Fruit fly (Drosophila melanogaster) whole organism, prepupa: Measurements from ENCODE around the gene Rab40.

Source experiments
- CG10631 ChIP-seq: fragments of 200-800 bp; sonication (Bioruptor generic); optimal IDR thresholded peaks from 2 replicates; lab custom pipeline; 2016; ENCODE audit warnings: missing biosample characterization, missing genetic modification characterization
- CG10669 ChIP-seq: fragments of 200-800 bp; sonication (Bioruptor generic); optimal IDR thresholded peaks from 3 replicates; lab custom pipeline; 2018; ENCODE audit warnings: missing biosample characterization, mild to moderate bottlenecking, missing genetic modification characterization, moderate library complexity
- CG11294 ChIP-seq: fragments of 200-800 bp; sonication (Bioruptor generic); IDR thresholded peaks from 2 replicates; pipeline ENCODE4 v1.3.6; 2022; ENCODE audit warnings: missing biosample characterization, missing genetic modification characterization
- CG1621 ChIP-seq: fragments of 200-800 bp; sonication (Bioruptor generic); optimal IDR thresholded peaks from 3 replicates; lab custom pipeline; 2018; ENCODE audit warnings: missing biosample characterization, mild to moderate bottlenecking, missing genetic modification characterization
- CG16779 ChIP-seq: fragments of 200-800 bp; sonication (Bioruptor generic); optimal IDR thresholded peaks from 3 replicates; lab custom pipeline; 2017; ENCODE audit warnings: missing biosample characterization, mild to moderate bottlenecking, missing genetic modification characterization
- CG31627 ChIP-seq: fragments of 200-800 bp; sonication (Bioruptor generic); optimal IDR thresholded peaks from 3 replicates; lab custom pipeline; 2016; ENCODE audit warnings: missing biosample characterization, missing genetic modification characterization
- CG34406 ChIP-seq: fragments of 200-800 bp; sonication (Bioruptor generic); optimal IDR thresholded peaks from 3 replicates; lab custom pipeline; 2016; ENCODE audit warnings: missing biosample characterization, missing genetic modification characterization
- CG3919 ChIP-seq: fragments of 200-800 bp; sonication (Bioruptor generic); optimal IDR thresholded peaks from 3 replicates; lab custom pipeline; 2016; ENCODE audit warnings: missing biosample characterization, missing genetic modification characterization
- CG6276 ChIP-seq: fragments of 200-800 bp; sonication (Bioruptor generic); optimal IDR thresholded peaks from 2 replicates; lab custom pipeline; 2017; ENCODE audit warnings: missing biosample characterization, mild to moderate bottlenecking, missing genetic modification characterization
- CG6808 ChIP-seq: fragments of 200-800 bp; sonication (Bioruptor generic); optimal IDR thresholded peaks from 3 replicates; lab custom pipeline; 2017; ENCODE audit warnings: missing biosample characterization, missing genetic modification characterization, mild to moderate bottlenecking, moderate library complexity, missing genetic modification reagents
- CG8119 ChIP-seq: fragments of 200-800 bp; sonication (Bioruptor generic); IDR thresholded peaks from 3 replicates; pipeline ENCODE4 v1.3.6; 2022; ENCODE audit warnings: missing biosample characterization, missing genetic modification characterization
- CG8319 ChIP-seq: fragments of 200-800 bp; sonication (Bioruptor generic); optimal IDR thresholded peaks from 3 replicates; lab custom pipeline; 2016; ENCODE audit warnings: missing biosample characterization, missing genetic modification characterization
- CG9139 ChIP-seq: fragments of 200-800 bp; sonication (Bioruptor generic); optimal IDR thresholded peaks from 3 replicates; lab custom pipeline; 2017; ENCODE audit warnings: missing biosample characterization, mild to moderate bottlenecking, missing genetic modification characterization
- Eip78C ChIP-seq: fragments of 200-800 bp; sonication (Bioruptor generic); peaks from one replicate; lab custom pipeline; 2016; ENCODE audit warnings: missing biosample characterization, missing genetic modification characterization
- Eip93F ChIP-seq: fragments of 200-800 bp; sonication (Bioruptor generic); optimal IDR thresholded peaks from 2 replicates; lab custom pipeline; 2016; ENCODE audit warnings: missing biosample characterization, mild to moderate bottlenecking, missing genetic modification characterization
- Ets96B ChIP-seq: fragments of 200-800 bp; optimal IDR thresholded peaks from 2 replicates; lab custom pipeline; 2019; ENCODE audit warnings: missing biosample characterization, mild to moderate bottlenecking, missing genetic modification characterization, moderate library complexity
- Gug ChIP-seq: fragments of 200-800 bp; sonication (Bioruptor generic); IDR thresholded peaks from 2 replicates; pipeline ENCODE4 v1.3.6; 2022; ENCODE audit warnings: missing biosample characterization, missing genetic modification characterization
- Hr38 ChIP-seq: sonication (Bioruptor generic); optimal IDR thresholded peaks from 2 replicates; lab custom pipeline; 2016; ENCODE audit warnings: missing biosample characterization, missing genetic modification characterization
- Hr39 ChIP-seq: fragments of 200-800 bp; sonication (Bioruptor generic); optimal IDR thresholded peaks from 2 replicates; lab custom pipeline; 2016; ENCODE audit warnings: missing biosample characterization, missing genetic modification characterization
- Hr4 ChIP-seq: fragments of 200-800 bp; sonication (Bioruptor generic); optimal IDR thresholded peaks from 3 replicates; lab custom pipeline; 2016; ENCODE audit warnings: missing biosample characterization, missing genetic modification characterization
- Lpt ChIP-seq: fragments of 200-800 bp; sonication (Bioruptor generic); optimal IDR thresholded peaks from 3 replicates; lab custom pipeline; 2016; ENCODE audit warnings: missing biosample characterization, missing genetic modification characterization
- Smox ChIP-seq: fragments of 200-800 bp; sonication (Bioruptor generic); optimal IDR thresholded peaks from 3 replicates; lab custom pipeline; 2016; ENCODE audit warnings: missing biosample characterization, missing genetic modification characterization
- Sox102F ChIP-seq: fragments of 200-800 bp; sonication (Bioruptor generic); optimal IDR thresholded peaks from 2 replicates; lab custom pipeline; 2016; ENCODE audit warnings: missing biosample characterization, mild to moderate bottlenecking, missing genetic modification characterization
- Sox14 ChIP-seq: fragments of 200-800 bp; sonication (Bioruptor generic); optimal IDR thresholded peaks from 3 replicates; lab custom pipeline; 2016; ENCODE audit warnings: missing biosample characterization, missing genetic modification characterization
- Sox15 ChIP-seq: fragments of 200-800 bp; sonication (Bioruptor generic); optimal IDR thresholded peaks from 3 replicates; lab custom pipeline; 2016; ENCODE audit warnings: missing biosample characterization, missing genetic modification characterization
- achi ChIP-seq: fragments of 200-800 bp; sonication (Bioruptor generic); optimal IDR thresholded peaks from 3 replicates; lab custom pipeline; 2016; ENCODE audit warnings: missing biosample characterization, missing genetic modification characterization
- dsx ChIP-seq: fragments of 200-800 bp; optimal IDR thresholded peaks from 3 replicates; lab custom pipeline; 2019; ENCODE audit warnings: missing biosample characterization, mild to moderate bottlenecking, missing genetic modification characterization, moderate library complexity; ENCODE audit not compliant: poor library complexity, severe bottlenecking
- fd59A ChIP-seq: fragments of 200-800 bp; sonication (Bioruptor generic); optimal IDR thresholded peaks from 2 replicates; lab custom pipeline; 2017; ENCODE audit warnings: missing biosample characterization, mild to moderate bottlenecking, missing genetic modification characterization, missing genetic modification reagents
- lz ChIP-seq: fragments of 200-800 bp; sonication (Bioruptor generic); optimal IDR thresholded peaks from 3 replicates; lab custom pipeline; 2016; ENCODE audit warnings: missing biosample characterization, missing genetic modification characterization
- pdm3 ChIP-seq: fragments of 200-800 bp; sonication (Bioruptor generic); optimal IDR thresholded peaks from 3 replicates; lab custom pipeline; 2016; ENCODE audit warnings: missing biosample characterization, missing genetic modification characterization
- salr ChIP-seq, 2 experiments: fragments of 200-800 bp; sonication (Bioruptor generic); optimal IDR thresholded peaks; 3 replicates each; lab custom pipeline; 2016 to 2018; ENCODE audit warnings: missing biosample characterization in 2 of 2, missing genetic modification characterization in 2 of 2, mild to moderate bottlenecking in 1 of 2
- spab ChIP-seq: fragments of 200-800 bp; sonication (Bioruptor generic); optimal IDR thresholded peaks from 2 replicates; lab custom pipeline; 2017; ENCODE audit warnings: missing biosample characterization, mild to moderate bottlenecking, missing genetic modification characterization, missing genetic modification reagents
- svp ChIP-seq: fragments of 200-800 bp; sonication (Bioruptor generic); peaks from one replicate; lab custom pipeline; 2016; ENCODE audit warnings: missing biosample characterization, missing genetic modification characterization
- topi ChIP-seq: fragments of 200-800 bp; sonication (Bioruptor generic); optimal IDR thresholded peaks from 3 replicates; lab custom pipeline; 2016; ENCODE audit warnings: missing biosample characterization, missing genetic modification characterization
- vri ChIP-seq: fragments of 200-800 bp; sonication (Bioruptor generic); optimal IDR thresholded peaks from 3 replicates; lab custom pipeline; 2016; ENCODE audit warnings: missing biosample characterization, mild to moderate bottlenecking, missing genetic modification characterization

Gene Rab40

DNA sequence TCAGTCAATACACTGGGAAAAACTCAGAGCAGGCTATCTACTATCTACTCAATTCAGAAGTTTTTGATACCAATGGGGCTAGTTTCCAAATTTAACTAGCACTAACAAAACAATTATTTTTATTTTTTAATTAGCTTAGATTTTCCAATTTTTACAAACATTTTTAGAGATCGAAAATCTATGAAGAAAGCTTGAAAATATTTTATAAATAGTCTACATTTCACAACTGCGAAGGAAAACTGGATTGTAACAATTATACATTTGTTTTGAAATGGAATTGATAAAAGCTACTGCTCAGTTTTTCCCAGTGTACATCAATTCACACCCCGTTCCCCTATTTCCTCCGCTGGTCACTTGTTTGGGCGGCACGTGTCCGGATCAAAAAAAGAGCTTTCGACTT, 15.0 kb downstream of the Rab40 start (continued):
- TF ChIP-seq pdm3 (GFP tag; lab: Kevin White, UChicago) = peak; percentile 20

DNA sequence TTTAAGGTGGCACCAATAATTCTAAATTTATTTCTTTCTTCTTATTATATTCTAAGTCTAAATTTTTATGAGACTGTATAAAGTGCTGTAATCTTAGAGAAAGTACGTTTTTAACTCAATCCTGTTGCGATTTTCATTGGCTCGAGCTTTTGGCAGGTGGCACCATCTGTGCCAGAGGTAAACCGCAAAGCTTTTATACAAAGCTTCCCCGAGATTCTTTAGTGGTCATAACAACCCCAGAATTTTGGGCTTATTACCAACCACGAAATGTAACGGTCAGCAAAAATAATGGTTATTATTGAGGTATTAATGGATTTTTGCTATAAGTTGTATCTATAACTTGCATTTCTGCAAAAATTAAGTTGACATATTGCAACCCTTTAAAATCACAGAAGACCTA, 25.8 kb downstream of the Rab40 start:
- TF ChIP-seq Ets96B (tag; lab: Kevin White, UChicago) (no peak), Eip78C (GFP tag; lab: Kevin White, UChicago) (peak; percentile 3)

DNA sequence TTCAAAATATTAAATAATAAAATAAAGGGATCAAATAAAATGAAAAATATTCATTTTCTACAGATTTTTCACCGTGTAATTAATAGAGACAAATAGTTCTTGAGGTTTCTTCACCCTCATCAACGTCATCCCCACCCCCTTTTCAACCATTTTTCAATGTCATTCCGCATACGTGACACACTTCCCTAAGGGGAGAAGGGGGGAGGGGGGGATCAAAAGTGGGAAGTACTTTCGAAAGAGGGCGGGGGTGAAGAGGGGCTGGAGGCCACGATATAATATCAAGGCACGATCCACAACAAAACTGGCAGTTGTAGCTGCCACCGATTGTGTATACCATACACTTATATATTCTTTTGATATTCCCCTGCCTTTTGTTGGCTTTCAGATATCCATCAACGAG, 28.3 kb downstream of the Rab40 start:
- TF ChIP-seq Ets96B (tag; lab: Kevin White, UChicago) (no peak), CG6276 (no peak), fd59A (no peak), vri (GFP tag; lab: Kevin White, UChicago) (no peak), CG6808 (GFP tag; lab: Kevin White, UChicago) (no peak), CG10631 (no peak), Hr4 (no peak), Sox102F (GFP tag; lab: Kevin White, UChicago) (no peak), Eip93F (GFP tag; lab: Kevin White, UChicago) (no peak), Gug (GFP tag; lab: Robert Waterston, UW) (no peak), CG8319 (no peak), dsx (no peak), Hr38 (no peak), topi (GFP tag; lab: Kevin White, UChicago) (no peak), lz (GFP tag; lab: Kevin White, UChicago) (no peak)
- TF ChIP-seq, all 60 proteins: peak for 0

DNA sequence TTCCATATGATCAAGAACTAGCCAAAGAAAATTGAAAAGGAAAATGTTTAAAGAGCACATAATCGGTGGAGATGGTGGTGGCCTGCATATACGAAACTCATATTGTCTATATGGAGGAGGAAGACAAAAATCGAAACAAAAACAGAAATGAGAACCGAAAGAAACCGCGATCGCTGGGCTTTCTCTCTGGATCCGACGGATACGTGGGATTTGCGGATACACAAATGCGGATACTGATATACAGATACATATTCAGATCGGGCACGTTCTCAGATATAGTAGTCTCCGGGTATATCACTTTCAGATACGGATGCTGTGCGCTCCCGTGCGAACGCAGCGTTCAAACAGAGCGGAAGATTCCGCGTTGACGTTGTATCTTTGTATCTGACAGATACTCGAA, 31.0 kb downstream of the Rab40 start, which contains the start of gene Pkcdelta:
Gene Pkcdelta, plus strand, starts transcription at position 301 of the 400 bp plus-strand sequence.
- TF ChIP-seq salr (GFP tag; optimal IDR thresholded peaks at IDR 0.05; lab: Kevin White, UChicago) (no peak), CG10669 (GFP tag; lab: Kevin White, UChicago) (no peak), CG9139 (GFP tag; lab: Kevin White, UChicago) (no peak), Sox14 (GFP tag; lab: Kevin White, UChicago) (no peak), svp (GFP tag; lab: Kevin White, UChicago) (no peak), CG34406 (GFP tag; lab: Kevin White, UChicago) (no peak), CG10631 (no peak), dsx (no peak), CG3919 (GFP tag; lab: Kevin White, UChicago) (no peak), CG11294 (GFP tag; lab: Robert Waterston, UW) (no peak), CG1621 (tag; lab: Kevin White, UChicago) (no peak), spab (no peak), pdm3 (GFP tag; lab: Kevin White, UChicago) (no peak), CG6276 (no peak), Smox (GFP tag; lab: Kevin White, UChicago) (no peak)

DNA sequence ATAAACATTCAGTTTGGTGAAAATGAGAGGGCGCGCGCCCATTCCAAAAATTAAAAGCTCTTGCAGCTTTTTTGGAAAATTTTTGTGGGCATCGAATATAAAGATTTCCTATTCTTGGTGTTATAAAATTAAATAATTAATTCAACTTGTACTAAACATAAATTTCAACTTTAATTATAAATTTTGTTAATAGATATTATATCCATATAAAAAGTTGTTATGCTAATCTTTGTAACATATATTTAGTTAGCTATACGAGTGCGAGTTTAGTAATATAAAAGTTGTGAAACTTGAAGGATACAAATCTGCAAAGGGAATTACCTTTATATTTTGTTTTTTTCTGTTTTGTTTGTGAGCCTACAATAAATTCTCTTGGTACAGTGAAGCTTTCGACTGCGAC, 31.4 kb downstream of the Rab40 start:
- TF ChIP-seq achi = no peak
- TF ChIP-seq CG16779 (tag; lab: Kevin White, UChicago) = no peak
- TF ChIP-seq CG10631 = no peak
- TF ChIP-seq Gug (GFP tag; lab: Robert Waterston, UW) = no peak
- no peak for TF ChIP-seq CG3919 (GFP tag; lab: Kevin White, UChicago)
- TF ChIP-seq CG10669 (GFP tag; lab: Kevin White, UChicago) = no peak
- no peak for TF ChIP-seq Sox15 (GFP tag; lab: Kevin White, UChicago)
- no peak for TF ChIP-seq Lpt (GFP tag; lab: Kevin White, UChicago)
- TF ChIP-seq CG8119 = no peak
- no peak for TF ChIP-seq Sox102F (GFP tag; lab: Kevin White, UChicago)
- no peak for TF ChIP-seq fd59A
- no peak for TF ChIP-seq Hr39 (GFP tag; lab: Kevin White, UChicago)
- no peak for TF ChIP-seq Sox14 (GFP tag; lab: Kevin White, UChicago)
- TF ChIP-seq CG31627 (GFP tag; lab: Kevin White, UChicago) = no peak
- TF ChIP-seq topi (GFP tag; lab: Kevin White, UChicago) = no peak
